Worm (Caenorhabditis elegans) whole organism, L3 larva: Measurements from ENCODE around the gene tax-4.

Experiments
- ceh-16 ChIP-seq: sonication (generic microtip); optimal IDR thresholded peaks from 2 replicates; lab custom pipeline; 2017; ENCODE audit warnings: missing biosample characterization, missing genetic modification characterization
- ceh-9 ChIP-seq: sonication (generic microtip); optimal IDR thresholded peaks from 2 replicates; lab custom pipeline; 2018; ENCODE audit warnings: missing biosample characterization, missing genetic modification characterization
- egl-27 ChIP-seq: sonication (generic microtip); optimal IDR thresholded peaks from 4 replicates; lab custom pipeline; 2017; ENCODE audit warnings: missing biosample characterization, missing genetic modification reagents, missing genetic modification characterization
- egl-5 ChIP-seq: fragments of 150-350 bp; optimal IDR thresholded peaks from 2 replicates; lab custom pipeline; 2017; ENCODE audit warnings: missing biosample characterization, missing genetic modification reagents, missing genetic modification characterization, inconsistent platforms
- elt-2 ChIP-seq: sonication (generic microtip); optimal IDR thresholded peaks from 2 replicates; lab custom pipeline; 2016; ENCODE audit warnings: missing genetic modification reagents, mild to moderate bottlenecking, missing genetic modification characterization, missing compliant biosample characterization
- eor-1 ChIP-seq, 2 experiments: fragments of 150-350 bp; optimal IDR thresholded peaks; 2 replicates each; lab custom pipeline; 2014 to 2018; ENCODE audit warnings: missing biosample characterization in 2 of 2, missing genetic modification characterization in 2 of 2
- fkh-10 ChIP-seq: sonication (generic microtip); optimal IDR thresholded peaks from 2 replicates; lab custom pipeline; 2017; ENCODE audit warnings: missing biosample characterization, missing genetic modification reagents, missing genetic modification characterization
- fkh-2 ChIP-seq: fragments of 150-350 bp; optimal IDR thresholded peaks from 2 replicates; lab custom pipeline; 2014; ENCODE audit warnings: missing biosample characterization, missing genetic modification reagents, missing genetic modification characterization
- fos-1 ChIP-seq: fragments of 150-350 bp; optimal IDR thresholded peaks from 2 replicates; lab custom pipeline; 2014; ENCODE audit warnings: missing biosample characterization, missing genetic modification characterization
- hmg-11 ChIP-seq: sonication (generic microtip); optimal IDR thresholded peaks from 2 replicates; lab custom pipeline; 2016; ENCODE audit warnings: missing genetic modification characterization, missing compliant biosample characterization
- jun-1 ChIP-seq: fragments of 150-350 bp; optimal IDR thresholded peaks from 2 replicates; lab custom pipeline; 2014; ENCODE audit warnings: missing biosample characterization, missing genetic modification reagents, missing genetic modification characterization
- lin-15B ChIP-seq: fragments of 150-350 bp; optimal IDR thresholded peaks from 2 replicates; lab custom pipeline; 2014; ENCODE audit warnings: missing biosample characterization, missing genetic modification characterization
- lin-39 ChIP-seq: fragments of 150-350 bp; optimal IDR thresholded peaks from 2 replicates; lab custom pipeline; 2018; ENCODE audit warnings: missing biosample characterization, missing genetic modification reagents, missing genetic modification characterization
- mdl-1 ChIP-seq: fragments of 150-350 bp; optimal IDR thresholded peaks from 2 replicates; lab custom pipeline; 2014; ENCODE audit warnings: missing biosample characterization, missing genetic modification characterization
- nfya-1 ChIP-seq: sonication (generic microtip); optimal IDR thresholded peaks from 2 replicates; lab custom pipeline; 2017; ENCODE audit warnings: missing genetic modification characterization, mild to moderate bottlenecking, missing compliant biosample characterization, antibody characterized with exemption, moderate library complexity; ENCODE audit not compliant: insufficient read depth
- nhr-11 ChIP-seq: fragments of 150-350 bp; optimal IDR thresholded peaks from 2 replicates; lab custom pipeline; 2014; ENCODE audit warnings: missing biosample characterization, missing genetic modification characterization
- nhr-12 ChIP-seq: fragments of 150-350 bp; optimal IDR thresholded peaks from 2 replicates; lab custom pipeline; 2014; ENCODE audit warnings: missing biosample characterization, missing genetic modification characterization
- nhr-23 ChIP-seq: fragments of 150-350 bp; optimal IDR thresholded peaks from 2 replicates; lab custom pipeline; 2014; ENCODE audit warnings: missing biosample characterization, missing genetic modification reagents, missing genetic modification characterization
- nhr-237 ChIP-seq: fragments of 150-350 bp; optimal IDR thresholded peaks from 2 replicates; lab custom pipeline; 2014; ENCODE audit warnings: missing biosample characterization, missing genetic modification characterization
- nhr-25 ChIP-seq: sonication (generic microtip); optimal IDR thresholded peaks from 2 replicates; lab custom pipeline; 2017; ENCODE audit warnings: missing biosample characterization, missing genetic modification characterization
- nhr-28 ChIP-seq: fragments of 150-350 bp; optimal IDR thresholded peaks from 2 replicates; lab custom pipeline; 2014; ENCODE audit warnings: missing biosample characterization, missing genetic modification characterization
- nhr-43 ChIP-seq: sonication (generic microtip); optimal IDR thresholded peaks from 2 replicates; lab custom pipeline; 2016; ENCODE audit warnings: mild to moderate bottlenecking, missing genetic modification characterization, missing compliant biosample characterization; ENCODE audit not compliant: poor library complexity, severe bottlenecking
- nhr-76 ChIP-seq: fragments of 150-350 bp; sonication (generic microtip); optimal IDR thresholded peaks from 5 replicates; lab custom pipeline; 2014; ENCODE audit warnings: missing biosample characterization, missing genetic modification characterization
- nhr-77 ChIP-seq: fragments of 150-350 bp; optimal IDR thresholded peaks from 2 replicates; lab custom pipeline; 2014; ENCODE audit warnings: missing biosample characterization, missing genetic modification characterization
- pha-4 ChIP-seq: fragments of 150-350 bp; optimal IDR thresholded peaks from 2 replicates; lab custom pipeline; 2014; ENCODE audit warnings: missing biosample characterization, missing genetic modification reagents, missing genetic modification characterization
- sea-2 ChIP-seq: fragments of 150-350 bp; sonication (generic microtip); optimal IDR thresholded peaks from 4 replicates; lab custom pipeline; 2014; ENCODE audit warnings: missing biosample characterization, missing genetic modification reagents, missing genetic modification characterization
- skn-1 ChIP-seq: fragments of 150-350 bp; optimal IDR thresholded peaks from 2 replicates; lab custom pipeline; 2014; ENCODE audit warnings: missing biosample characterization, missing genetic modification characterization
- snpc-4 ChIP-seq: fragments of 150-350 bp; optimal IDR thresholded peaks from 2 replicates; lab custom pipeline; 2014; ENCODE audit warnings: missing biosample characterization, missing genetic modification characterization
- tbx-2 ChIP-seq: sonication (generic microtip); optimal IDR thresholded peaks from 2 replicates; lab custom pipeline; 2016; ENCODE audit warnings: mild to moderate bottlenecking, missing genetic modification characterization, missing compliant biosample characterization
- unc-62 ChIP-seq: fragments of 150-350 bp; sonication (generic microtip); optimal IDR thresholded peaks from 4 replicates; lab custom pipeline; 2014; ENCODE audit warnings: missing biosample characterization, missing genetic modification reagents, missing genetic modification characterization
- zag-1 ChIP-seq: fragments of 150-350 bp; optimal IDR thresholded peaks from 2 replicates; lab custom pipeline; 2014; ENCODE audit warnings: missing biosample characterization, missing genetic modification characterization
- ztf-11 ChIP-seq: fragments of 150-350 bp; optimal IDR thresholded peaks from 2 replicates; lab custom pipeline; 2014; ENCODE audit warnings: missing biosample characterization, missing genetic modification characterization
- ztf-4 ChIP-seq: fragments of 150-350 bp; optimal IDR thresholded peaks from 2 replicates; lab custom pipeline; 2014; ENCODE audit warnings: missing biosample characterization, missing genetic modification characterization

tax-4 gene

ce11 chrIII:9181246-9181645 is at the start of gene tax-4:
Gene tax-4, plus strand, starts transcription at chrIII:9181546.
- TF ChIP-seq snpc-4 (tag; lab: Kevin White, UChicago) (no peak), tbx-2 (tag; lab: Kevin White, UChicago) (no peak), unc-62 (GFP tag; lab: Kevin White, UChicago) (no peak), nhr-76 (tag; lab: Kevin White, UChicago) (no peak), nhr-23 (tag; lab: Kevin White, UChicago) (no peak), fkh-10 (GFP tag; lab: Kevin White, UChicago) (no peak), lin-39 (tag; lab: Kevin White, UChicago) (no peak)
- TF ChIP-seq, all 47 proteins: peak for 0

ce11 chrIII:9136587-9136986 is 44.8 kb upstream of the tax-4 start, which contains the start of gene eat-4:
Gene eat-4, plus strand, starts transcription at chrIII:9136887.
- TF ChIP-seq ztf-11 (tag; lab: Kevin White, UChicago) (no peak), nfya-1 (tag; lab: Kevin White, UChicago) (no peak), ztf-4 (no peak), nhr-28 (tag; lab: Kevin White, UChicago) (no peak), sea-2 (GFP tag; lab: Kevin White, UChicago) (no peak), ceh-16 (no peak), nhr-237 (no peak), jun-1 (tag; lab: Kevin White, UChicago) (no peak), fos-1 (tag; lab: Kevin White, UChicago) (no peak), elt-2 (tag; lab: Kevin White, UChicago) (no peak), nhr-77 (tag; lab: Kevin White, UChicago) (no peak), lin-15B (tag; lab: Kevin White, UChicago) (no peak), ceh-9 (tag; lab: Kevin White, UChicago) (no peak), hmg-11 (tag; lab: Kevin White, UChicago) (no peak), nhr-11 (tag; lab: Kevin White, UChicago) (no peak)

- TF ChIP-seq tbx-2 (tag; lab: Kevin White, UChicago) (no peak), ceh-9 (tag; lab: Kevin White, UChicago) (no peak), zag-1 (tag; lab: Kevin White, UChicago) (no peak), egl-27 (no peak), nhr-43 (tag; lab: Kevin White, UChicago) (no peak), fkh-2 (no peak), lin-39 (tag; lab: Kevin White, UChicago) (no peak), skn-1 (no peak), nhr-77 (tag; lab: Kevin White, UChicago) (no peak), egl-5 (tag; lab: Kevin White, UChicago) (no peak), eor-1 (tag; optimal IDR thresholded peaks at IDR 0.05; lab: Kevin White, UChicago) (no peak), mdl-1 (tag; lab: Kevin White, UChicago) (no peak)
Measured at ce11 chrIII:9138601-9139000, 42.7 kb upstream of the tax-4 start, which contains the start of gene ZK512.7. Gene ZK512.7, minus strand, starts transcription at chrIII:9138701.

- TF ChIP-seq nfya-1 (tag; lab: Kevin White, UChicago), result peak; percentile 11
- TF ChIP-seq nhr-12 (tag; lab: Kevin White, UChicago), result no peak
- TF ChIP-seq hmg-11 (tag; lab: Kevin White, UChicago), result peak; percentile 7
- TF ChIP-seq ceh-9 (tag; lab: Kevin White, UChicago), result no peak
- TF ChIP-seq nhr-28 (tag; lab: Kevin White, UChicago), result no peak
- TF ChIP-seq zag-1 (tag; lab: Kevin White, UChicago), result no peak
- TF ChIP-seq nhr-25 (tag; lab: Kevin White, UChicago), result no peak
- TF ChIP-seq unc-62 (GFP tag; lab: Kevin White, UChicago), result no peak
Measured at ce11 chrIII:9143911-9144310, 37.4 kb upstream of the tax-4 start, which contains the start of gene ZK512.11. Gene ZK512.11, plus strand, starts transcription at chrIII:9144211.

ce11 chrIII:9144744-9145390 is 36.5 kb upstream of the tax-4 start, which contains the start of the genes ZK512.2 and ZK512.4:
Gene ZK512.2, minus strand, starts transcription at chrIII:9144794.
Gene ZK512.4, plus strand, starts transcription at chrIII:9145340.
- no peak for TF ChIP-seq jun-1 (tag; lab: Kevin White, UChicago)
- TF ChIP-seq tbx-2 (tag; lab: Kevin White, UChicago), result no peak
- TF ChIP-seq nhr-77 (tag; lab: Kevin White, UChicago), result no peak
- peak; percentile 52 for TF ChIP-seq pha-4 (tag; lab: Kevin White, UChicago)
- TF ChIP-seq nhr-11 (tag; lab: Kevin White, UChicago), result no peak
- TF ChIP-seq unc-62 (GFP tag; lab: Kevin White, UChicago), result no peak
- TF ChIP-seq snpc-4 (tag; lab: Kevin White, UChicago), result no peak
- TF ChIP-seq ceh-9 (tag; lab: Kevin White, UChicago), result no peak
- TF ChIP-seq, all 47 proteins: peak for 1
